Worm (Caenorhabditis elegans): ENCODE data around the gene R05D3.3.

- no peak for TF ChIP-seq Y22D7AL.16 (tag; optimal IDR thresholded peaks at IDR 0.05)
- TF ChIP-seq ceh-14 (tag; optimal IDR thresholded peaks at IDR 0.05) = no peak
These were observed 45.4 kb downstream of the R05D3.3 start, which contains the start of gene ZK353.9 for ce11 chrIII:8409166-8409565.
